Fruit fly (Drosophila melanogaster) whole organism, embryonic: Measurements from ENCODE around the gene Tango5.

ENCODE experiments used
- Adf1 ChIP-seq: fragments of 200-800 bp; sonication (Bioruptor generic); IDR thresholded peaks from 2 replicates; pipeline ENCODE4 v1.3.6; 2022; ENCODE audit warnings: missing biosample characterization, missing genetic modification characterization
- Antp ChIP-seq: fragments of 200-800 bp; sonication (Bioruptor generic); optimal IDR thresholded peaks from 3 replicates; lab custom pipeline; 2016; ENCODE audit warnings: missing biosample characterization, missing genetic modification characterization
- Asciz ChIP-seq: fragments of 200-800 bp; sonication (Bioruptor generic); optimal IDR thresholded peaks from 2 replicates; lab custom pipeline; 2017; ENCODE audit warnings: missing biosample characterization, mild to moderate bottlenecking, missing genetic modification characterization, missing genetic modification reagents
- CG10209 ChIP-seq: fragments of 200-800 bp; sonication (Bioruptor generic); optimal IDR thresholded peaks from 3 replicates; lab custom pipeline; 2017; ENCODE audit warnings: missing biosample characterization, mild to moderate bottlenecking, missing genetic modification characterization, missing genetic modification reagents
- CG10431 ChIP-seq: fragments of 200-800 bp; sonication (Bioruptor generic); optimal IDR thresholded peaks from 3 replicates; lab custom pipeline; 2018; ENCODE audit warnings: missing biosample characterization, mild to moderate bottlenecking, missing genetic modification characterization
- CG10565 ChIP-seq: fragments of 200-800 bp; sonication (Bioruptor generic); optimal IDR thresholded peaks from 3 replicates; lab custom pipeline; 2016; ENCODE audit warnings: missing biosample characterization, mild to moderate bottlenecking, missing genetic modification characterization
- CG11456 ChIP-seq: fragments of 200-800 bp; sonication (Bioruptor generic); IDR thresholded peaks from 3 replicates; pipeline ENCODE4 v1.3.6; 2022; ENCODE audit warnings: missing biosample characterization, missing genetic modification characterization
- CG14441 ChIP-seq: fragments of 200-800 bp; sonication (Bioruptor generic); IDR thresholded peaks from 2 replicates; pipeline ENCODE4 v1.3.6; 2022; ENCODE audit warnings: missing biosample characterization, missing genetic modification characterization
- CG14710 ChIP-seq: fragments of 200-800 bp; sonication (Bioruptor generic); optimal IDR thresholded peaks from 3 replicates; lab custom pipeline; 2019; ENCODE audit warnings: missing biosample characterization, mild to moderate bottlenecking, missing genetic modification characterization, moderate library complexity
- CG15479 ChIP-seq: fragments of 200-800 bp; sonication (Bioruptor generic); optimal IDR thresholded peaks from 3 replicates; lab custom pipeline; 2019; ENCODE audit warnings: missing biosample characterization, mild to moderate bottlenecking, missing genetic modification characterization, moderate library complexity
- CG1647 ChIP-seq: fragments of 200-800 bp; sonication (Bioruptor generic); optimal IDR thresholded peaks from 3 replicates; lab custom pipeline; 2016; ENCODE audit warnings: missing biosample characterization, missing genetic modification characterization
- CG2129 ChIP-seq: fragments of 200-800 bp; sonication (Bioruptor generic); IDR thresholded peaks from 2 replicates; pipeline ENCODE4 v1.3.6; 2022; ENCODE audit warnings: missing biosample characterization, missing genetic modification characterization; ENCODE audit not compliant: partially characterized antibody
- CG32532 ChIP-seq: fragments of 200-800 bp; sonication (Bioruptor generic); IDR thresholded peaks from 2 replicates; pipeline ENCODE4 v1.3.6; 2022; ENCODE audit warnings: missing biosample characterization, missing genetic modification characterization
- CG33213 ChIP-seq: fragments of 200-800 bp; sonication (Bioruptor generic); optimal IDR thresholded peaks from 3 replicates; lab custom pipeline; 2016; ENCODE audit warnings: missing biosample characterization, missing genetic modification characterization
- CG3407 ChIP-seq: fragments of 200-800 bp; sonication (Bioruptor generic); optimal IDR thresholded peaks from 2 replicates; lab custom pipeline; 2018; ENCODE audit warnings: missing biosample characterization, mild to moderate bottlenecking, missing genetic modification characterization
- CG4328 ChIP-seq: fragments of 200-800 bp; sonication (Bioruptor generic); optimal IDR thresholded peaks from 3 replicates; lab custom pipeline; 2017; ENCODE audit warnings: missing biosample characterization, missing genetic modification reagents, missing genetic modification characterization
- CG4820 ChIP-seq: fragments of 200-800 bp; sonication (Bioruptor generic); optimal IDR thresholded peaks from 3 replicates; lab custom pipeline; 2016; ENCODE audit warnings: missing biosample characterization, missing genetic modification characterization
- CG6175 ChIP-seq: fragments of 200-800 bp; sonication (Bioruptor generic); IDR thresholded peaks from 3 replicates; pipeline ENCODE4 v1.3.6; 2022; ENCODE audit warnings: missing biosample characterization, missing genetic modification characterization
- CG7987 ChIP-seq: fragments of 200-800 bp; sonication (Bioruptor generic); optimal IDR thresholded peaks from 2 replicates; lab custom pipeline; 2018; ENCODE audit warnings: missing biosample characterization, mild to moderate bottlenecking, missing genetic modification characterization, moderate library complexity
- CG8089 ChIP-seq: fragments of 200-800 bp; sonication (Bioruptor generic); optimal IDR thresholded peaks from 3 replicates; lab custom pipeline; 2016; ENCODE audit warnings: missing biosample characterization, missing genetic modification characterization
- CG8388 ChIP-seq: fragments of 200-800 bp; sonication (Bioruptor generic); optimal IDR thresholded peaks from 2 replicates; lab custom pipeline; 2019; ENCODE audit warnings: missing biosample characterization, mild to moderate bottlenecking, missing genetic modification characterization, moderate library complexity
- CG9797 ChIP-seq: fragments of 200-800 bp; sonication (Bioruptor generic); optimal IDR thresholded peaks from 3 replicates; lab custom pipeline; 2018; ENCODE audit warnings: missing biosample characterization, mild to moderate bottlenecking, missing genetic modification characterization
- D ChIP-seq, 2 experiments: fragments of 200-800 bp in 1 of 2; fragments of >200 bp in 1 of 2; sonication (Bioruptor generic) in 1 of 2; optimal IDR thresholded peaks; 2 replicates in 1 of 2; 3 replicates in 1 of 2; lab custom pipeline; 2017; ENCODE audit warnings: mild to moderate bottlenecking in 1 of 2, missing biosample characterization in 1 of 2, missing genetic modification characterization in 1 of 2, missing genetic modification reagents in 1 of 2
- Dad ChIP-seq: fragments of 200-800 bp; sonication (Bioruptor generic); optimal IDR thresholded peaks from 3 replicates; lab custom pipeline; 2016; ENCODE audit warnings: missing biosample characterization, missing genetic modification characterization
- GATAe ChIP-seq: fragments of 200-800 bp; sonication (Bioruptor generic); conservative IDR thresholded peaks from 2 replicates; pipeline ENCODE4 v1.3.6; 2022; ENCODE audit warnings: missing biosample characterization, missing genetic modification characterization
- Gsc ChIP-seq: fragments of 200-800 bp; sonication (Bioruptor generic); IDR thresholded peaks from 2 replicates; pipeline ENCODE4 v1.3.6; 2022; ENCODE audit warnings: missing biosample characterization, missing genetic modification characterization
- H2.0 ChIP-seq: fragments of 200-800 bp; sonication (Bioruptor generic); IDR thresholded peaks from 2 replicates; pipeline ENCODE4 v1.3.6; 2022; ENCODE audit warnings: missing biosample characterization, missing genetic modification characterization
- Ptx1 ChIP-seq: fragments of 200-800 bp; sonication (Bioruptor generic); IDR thresholded peaks from 2 replicates; pipeline ENCODE4 v1.3.6; 2022; ENCODE audit warnings: missing biosample characterization, missing genetic modification characterization
- Side ChIP-seq: fragments of 200-800 bp; sonication (Bioruptor generic); optimal IDR thresholded peaks from 2 replicates; lab custom pipeline; 2016; ENCODE audit warnings: missing biosample characterization, missing genetic modification characterization
- Usf ChIP-seq: fragments of 200-800 bp; sonication (Bioruptor generic); optimal IDR thresholded peaks from 2 replicates; lab custom pipeline; 2017; ENCODE audit warnings: missing genotype, missing biosample characterization, missing genetic modification characterization
- ap ChIP-seq: fragments of 200-800 bp; sonication (Bioruptor generic); IDR thresholded peaks from 2 replicates; pipeline ENCODE4 v1.3.6; 2022; ENCODE audit warnings: missing biosample characterization, missing genetic modification characterization
- bbx ChIP-seq: fragments of 200-800 bp; sonication (Bioruptor generic); IDR thresholded peaks from 2 replicates; pipeline ENCODE4 v1.3.6; 2022; ENCODE audit warnings: missing biosample characterization, missing genetic modification characterization; ENCODE audit not compliant: partially characterized antibody
- cato ChIP-seq: fragments of 200-800 bp; sonication (Bioruptor generic); optimal IDR thresholded peaks from 2 replicates; lab custom pipeline; 2016; ENCODE audit warnings: missing biosample characterization, missing genetic modification characterization, borderline replicate concordance
- crc ChIP-seq: fragments of 200-800 bp; sonication (Bioruptor generic); optimal IDR thresholded peaks from 2 replicates; lab custom pipeline; 2016; ENCODE audit warnings: missing biosample characterization, missing genetic modification characterization
- dm ChIP-seq: fragments of 200-800 bp; sonication (Bioruptor generic); optimal IDR thresholded peaks from 3 replicates; lab custom pipeline; 2016; ENCODE audit warnings: missing biosample characterization, missing genetic modification characterization
- gce ChIP-seq: fragments of 200-800 bp; sonication (Bioruptor generic); IDR thresholded peaks from 3 replicates; pipeline ENCODE4 v1.3.6; 2022; ENCODE audit warnings: missing biosample characterization, missing genetic modification characterization
- jing ChIP-seq: fragments of 200-800 bp; sonication (Bioruptor generic); optimal IDR thresholded peaks from 2 replicates; lab custom pipeline; 2018; ENCODE audit warnings: missing biosample characterization, mild to moderate bottlenecking, missing genetic modification characterization
- lab ChIP-seq: fragments of 200-800 bp; sonication (Bioruptor generic); optimal IDR thresholded peaks from 3 replicates; lab custom pipeline; 2017; ENCODE audit warnings: missing biosample characterization, missing genetic modification characterization, mild to moderate bottlenecking, moderate library complexity, missing genetic modification reagents
- lola ChIP-seq, 3 experiments: fragments of >200 bp in 2 of 3; fragments of 200-800 bp in 1 of 3; sonication (Bioruptor generic) in 1 of 3; optimal IDR thresholded peaks; 2 replicates each; lab custom pipeline; 2017 to 2019; ENCODE audit warnings: missing biosample characterization in 3 of 3, missing genetic modification characterization in 3 of 3, mild to moderate bottlenecking in 1 of 3, moderate library complexity in 1 of 3
- odd ChIP-seq: fragments of 200-800 bp; sonication (Bioruptor generic); optimal IDR thresholded peaks from 2 replicates; lab custom pipeline; 2017; ENCODE audit warnings: missing biosample characterization, mild to moderate bottlenecking, missing genetic modification characterization
- onecut ChIP-seq: fragments of 200-800 bp; sonication (Bioruptor generic); IDR thresholded peaks from 2 replicates; pipeline ENCODE4 v1.3.6; 2022; ENCODE audit warnings: missing biosample characterization, missing genetic modification characterization
- pho ChIP-seq: fragments of 200-800 bp; sonication (Bioruptor generic); optimal IDR thresholded peaks from 2 replicates; lab custom pipeline; 2016; ENCODE audit warnings: missing biosample characterization, missing genetic modification characterization
- schlank ChIP-seq: fragments of 200-800 bp; sonication (Bioruptor generic); optimal IDR thresholded peaks from 2 replicates; lab custom pipeline; 2018; ENCODE audit warnings: missing biosample characterization, mild to moderate bottlenecking, missing genetic modification characterization
- sens-2 ChIP-seq: fragments of 200-800 bp; sonication (Bioruptor generic); IDR thresholded peaks from 2 replicates; pipeline ENCODE4 v1.3.6; 2022; ENCODE audit warnings: missing biosample characterization, missing genetic modification characterization
- stwl ChIP-seq: fragments of 200-800 bp; sonication (Bioruptor generic); optimal IDR thresholded peaks from 3 replicates; lab custom pipeline; 2018; ENCODE audit warnings: missing biosample characterization, mild to moderate bottlenecking, missing genetic modification characterization, moderate library complexity
- tna ChIP-seq: fragments of 200-800 bp; sonication (Bioruptor generic); IDR thresholded peaks from 2 replicates; pipeline ENCODE4 v1.3.6; 2022; ENCODE audit warnings: missing biosample characterization, missing genetic modification characterization; ENCODE audit not compliant: partially characterized antibody
- trem ChIP-seq: fragments of 200-800 bp; optimal IDR thresholded peaks from 3 replicates; lab custom pipeline; 2019; ENCODE audit warnings: missing biosample characterization, mild to moderate bottlenecking, missing genetic modification characterization, moderate library complexity
- zfh1 ChIP-seq: fragments of 200-800 bp; sonication (Bioruptor generic); IDR thresholded peaks from 3 replicates; pipeline ENCODE4 v1.3.6; 2022; ENCODE audit warnings: missing biosample characterization, missing genetic modification characterization

The Tango5 gene

DNA sequence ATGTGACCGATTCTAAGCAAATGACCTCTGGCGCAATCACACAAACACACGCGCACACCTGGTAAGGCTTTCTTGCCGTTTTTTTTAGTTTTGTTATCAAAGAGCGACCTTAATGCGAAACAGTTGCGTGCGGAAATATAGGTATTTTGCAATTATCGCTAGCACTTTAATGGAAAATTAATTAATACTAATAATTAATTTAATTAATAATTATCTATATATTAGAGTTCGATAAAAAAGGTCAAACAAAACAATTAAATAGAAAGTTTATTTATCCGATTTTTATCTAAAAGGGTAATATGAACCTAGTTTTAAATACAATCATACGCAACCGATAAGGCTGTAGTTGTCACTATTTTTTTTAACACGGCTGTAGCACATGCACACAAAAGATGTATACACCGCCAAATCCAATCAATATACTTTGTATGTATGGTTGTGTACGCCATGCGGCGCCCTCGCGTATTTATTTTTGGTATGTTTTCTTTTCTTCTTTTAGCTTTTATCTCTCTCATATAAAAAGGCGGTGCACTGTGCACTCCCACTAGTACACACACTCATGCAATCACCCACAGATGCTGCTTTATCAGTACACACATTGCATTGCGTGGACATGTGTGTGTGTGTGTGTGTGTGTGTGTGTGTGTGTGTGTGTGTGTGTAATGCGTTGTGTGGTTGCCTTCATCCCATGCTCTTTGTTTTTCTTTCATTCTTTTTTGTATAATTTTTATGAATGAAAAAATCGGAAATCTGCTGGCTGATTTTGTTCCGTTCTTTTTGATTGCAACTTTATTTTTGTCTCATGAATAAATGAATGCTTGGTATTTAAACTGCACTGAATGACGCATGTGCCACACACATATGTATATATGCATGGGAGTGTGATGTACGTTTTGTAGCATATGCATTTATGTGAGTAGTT is 38.5 kb upstream of the Tango5 start (continued):
- peak; percentile 42; the same call in 1 of the 2 replicates for TF ChIP-seq CG14441
- no peak for TF ChIP-seq D (optimal IDR thresholded peaks at IDR 0.05; lab: Kevin White, UChicago)
- TF ChIP-seq D (GFP tag; optimal IDR thresholded peaks at IDR 0.05; lab: Kevin White, UChicago) = peak; percentile 47
- TF ChIP-seq CG10209 (GFP tag; lab: Kevin White, UChicago) = peak; percentile 68
- TF ChIP-seq gce = peak; percentile 8; the same call in 1 of the 3 replicates
- no peak for TF ChIP-seq dm (GFP tag; lab: Kevin White, UChicago)
- TF ChIP-seq CG11456 = no peak
- peak; percentile 12 for TF ChIP-seq CG7987 (GFP tag; lab: Kevin White, UChicago)
- peak; percentile 37; the same call in 1 of the 2 replicates for TF ChIP-seq CG32532 (GFP tag; lab: Robert Waterston, UW)
- TF ChIP-seq Usf = no peak
- no peak for TF ChIP-seq ap (GFP tag; lab: Robert Waterston, UW)
- no peak for TF ChIP-seq bbx
- no peak for TF ChIP-seq cato (GFP tag; lab: Kevin White, UChicago)
- no peak for TF ChIP-seq CG10565 (GFP tag; lab: Kevin White, UChicago)
- TF ChIP-seq stwl = no peak
- TF ChIP-seq Dad = no peak
- no peak for TF ChIP-seq lab
- peak; percentile 48 for TF ChIP-seq CG15479 (GFP tag; lab: Kevin White, UChicago)
- TF ChIP-seq Asciz (GFP tag; lab: Kevin White, UChicago) = peak; percentile 71
- TF ChIP-seq CG8089 (GFP tag; lab: Kevin White, UChicago) = no peak
- TF ChIP-seq CG4328 (GFP tag; lab: Kevin White, UChicago) = no peak
- no peak for TF ChIP-seq CG33213 (GFP tag; lab: Kevin White, UChicago)
- no peak for TF ChIP-seq CG9797
- TF ChIP-seq crc (GFP tag; lab: Kevin White, UChicago) = no peak
- peak; percentile 63 for TF ChIP-seq trem (tag; lab: Kevin White, UChicago)
- TF ChIP-seq CG14710 (tag; lab: Kevin White, UChicago) = peak; percentile 59
- TF ChIP-seq lola (GFP tag; optimal IDR thresholded peaks at IDR 0.05; lab: Kevin White, UChicago) = peak in 1 of 3 experiments; percentile 65
- TF ChIP-seq sens-2 = no peak
- peak; percentile 69 for TF ChIP-seq odd (GFP tag; lab: Kevin White, UChicago)
- peak; percentile 52 for TF ChIP-seq onecut (GFP tag; lab: Robert Waterston, UW)
- no peak for TF ChIP-seq schlank (tag; lab: Kevin White, UChicago)
- TF ChIP-seq CG2129 (GFP tag; lab: Robert Waterston, UW) = no peak
- no peak for TF ChIP-seq Side (GFP tag; lab: Kevin White, UChicago)
- no peak for TF ChIP-seq CG1647 (GFP tag; lab: Kevin White, UChicago)
- TF ChIP-seq CG10431 (GFP tag; lab: Kevin White, UChicago) = peak; percentile 17
- no peak for TF ChIP-seq CG6175 (GFP tag; lab: Robert Waterston, UW)
- no peak for TF ChIP-seq pho
- TF ChIP-seq Antp = no peak
- no peak; the same call in 1 of the 2 replicates for TF ChIP-seq Adf1
- TF ChIP-seq tna (GFP tag; lab: Robert Waterston, UW) = no peak
- TF ChIP-seq Gsc (GFP tag; lab: Robert Waterston, UW) = no peak
- no peak for TF ChIP-seq H2.0 (GFP tag; lab: Robert Waterston, UW)
- peak; percentile 45 for TF ChIP-seq CG3407
- 0 out of 3 replicates have a peak, but pooled peaks have one; percentile 39 for TF ChIP-seq zfh1 (GFP tag; lab: Robert Waterston, UW)
- TF ChIP-seq GATAe = no peak
- TF ChIP-seq Ptx1 (GFP tag; lab: Robert Waterston, UW) = peak; percentile 59
- peak; percentile 74 for TF ChIP-seq CG8388
- TF ChIP-seq jing (GFP tag; lab: Kevin White, UChicago) = no peak
- peak; percentile 31 for TF ChIP-seq CG4820 (GFP tag; lab: Kevin White, UChicago)
